Worm (Caenorhabditis elegans): ENCODE measurements around the gene mltn-10.

The mltn-10 gene

DNA sequence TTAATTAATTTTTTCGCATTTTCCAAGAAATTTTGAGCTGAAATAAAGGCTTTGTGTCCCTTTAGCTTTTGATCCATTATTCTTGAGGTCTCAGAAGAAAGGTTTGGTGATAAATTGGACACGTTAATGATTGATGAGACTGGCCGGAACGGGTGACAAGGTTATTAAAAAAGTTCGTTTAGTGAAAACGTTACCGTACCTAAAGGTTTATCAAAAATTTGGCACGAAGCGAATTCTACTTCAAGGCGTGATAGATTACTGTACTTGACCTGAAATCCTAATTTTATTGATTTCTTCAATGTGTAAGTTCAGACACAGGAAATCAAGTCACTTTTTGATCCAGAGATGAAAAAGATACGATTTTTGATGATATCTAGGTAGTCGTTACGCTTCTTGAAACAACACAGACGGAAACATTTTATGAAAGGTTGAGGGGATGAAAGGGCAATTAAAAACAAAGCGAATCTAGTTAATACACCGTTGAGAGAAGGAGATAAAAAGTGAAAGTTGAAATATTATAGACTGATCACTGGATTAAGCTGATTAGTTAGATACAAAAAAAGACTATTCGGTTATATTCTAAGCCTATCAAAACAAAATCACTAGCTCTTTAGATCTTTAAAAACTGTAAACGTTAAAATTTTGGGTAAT, 12.2 kb upstream of the mltn-10 start (continued):
- TF ChIP-seq tbx-2 (tag; optimal IDR thresholded peaks at IDR 0.05) (no peak), elt-2 (tag; optimal IDR thresholded peaks at IDR 0.05) (peak; percentile 15)

DNA sequence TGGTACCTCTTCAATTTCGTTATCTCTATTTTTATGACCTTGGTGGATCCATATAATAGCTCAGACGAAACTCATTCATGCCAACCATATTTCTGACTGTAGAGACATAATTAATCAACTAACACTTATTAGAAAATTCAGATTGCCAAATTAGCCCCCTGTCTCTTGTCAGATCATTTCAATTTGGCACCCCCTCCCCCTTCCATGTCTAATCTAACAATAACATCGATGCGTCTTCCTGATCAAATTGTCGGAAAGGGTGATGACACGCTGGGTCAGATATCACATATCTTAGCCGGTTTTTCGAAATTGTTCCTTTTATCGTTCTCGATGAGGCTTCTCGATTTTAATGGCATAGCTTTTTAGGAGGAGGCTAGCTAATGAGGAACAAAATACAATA, 11.6 kb upstream of the mltn-10 start:
- TF ChIP-seq sea-2 (GFP tag; optimal IDR thresholded peaks at IDR 0.05) (no peak), ceh-28 (tag; optimal IDR thresholded peaks at IDR 0.05) (no peak), pqm-1 (tag; optimal IDR thresholded peaks at IDR 0.05) (no peak), ama-1 (optimal IDR thresholded peaks at IDR 0.05) (peak; percentile 45)

DNA sequence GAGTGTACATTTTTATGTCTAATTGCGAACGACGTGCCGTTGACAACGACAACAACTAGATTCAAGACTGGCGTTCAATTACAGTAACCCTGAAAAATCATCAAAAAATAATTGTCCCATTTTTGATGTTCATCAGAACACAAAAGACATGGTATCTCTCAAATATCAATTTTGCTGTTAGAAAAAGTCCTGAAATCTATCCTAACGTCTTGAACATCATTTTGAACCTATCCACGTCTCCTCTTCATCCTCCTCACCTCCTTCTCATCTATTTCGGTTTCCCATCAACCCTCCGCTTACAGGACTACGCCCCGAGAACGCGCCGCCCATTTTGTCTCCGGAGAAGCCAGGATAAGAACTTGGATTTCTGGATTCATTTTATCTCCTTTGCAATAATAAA, 7.1 kb upstream of the mltn-10 start, which contains the start of gene mltn-9:
TSS of gene mltn-9 (plus strand) at position 301 of the 400 bp plus-strand sequence.
- TF ChIP-seq pqm-1 (tag; optimal IDR thresholded peaks at IDR 0.05), result no peak
- TF ChIP-seq ZK546.5 (tag; optimal IDR thresholded peaks at IDR 0.05), result no peak
- TF ChIP-seq daf-12 (tag; optimal IDR thresholded peaks at IDR 0.05), result no peak
- TF ChIP-seq fos-1 (tag; optimal IDR thresholded peaks at IDR 0.05), result no peak
- no peak for TF ChIP-seq nhr-77 (tag; optimal IDR thresholded peaks at IDR 0.05)
- TF ChIP-seq nhr-76 (tag; optimal IDR thresholded peaks at IDR 0.05), result no peak
- TF ChIP-seq zag-1 (tag; optimal IDR thresholded peaks at IDR 0.05), result no peak

DNA sequence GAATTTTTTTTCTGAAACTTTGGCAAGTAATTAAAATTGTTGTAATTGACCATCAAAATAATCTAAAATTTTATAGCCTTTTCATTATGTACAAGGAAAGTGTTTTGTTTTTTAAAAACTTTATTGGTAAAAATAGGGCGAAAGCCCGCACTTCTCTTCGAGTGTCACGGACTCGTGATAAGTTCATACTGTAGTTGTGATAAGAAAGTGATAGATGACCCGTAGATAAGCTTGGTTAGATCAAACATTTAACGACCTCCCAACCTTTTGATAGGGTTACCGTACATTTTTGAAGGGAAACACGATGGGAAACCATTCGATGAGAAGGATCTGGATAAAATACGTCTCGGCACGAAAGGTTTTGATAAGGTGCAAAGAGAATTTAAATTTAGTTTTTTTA, 6.5 kb upstream of the mltn-10 start:
- peak; percentile 21 for TF ChIP-seq nhr-43 (tag; optimal IDR thresholded peaks at IDR 0.05; ENCODE audit: poor library complexity, severe bottlenecking)
- TF ChIP-seq nhr-23 (tag; optimal IDR thresholded peaks at IDR 0.05), result peak; percentile 57
- TF ChIP-seq egl-5 (tag; optimal IDR thresholded peaks at IDR 0.05), result no peak
- TF ChIP-seq nhr-28 (tag; optimal IDR thresholded peaks at IDR 0.05), result no peak
- TF ChIP-seq nhr-237 (tag; optimal IDR thresholded peaks at IDR 0.05), result no peak
- TF ChIP-seq elt-2 (tag; optimal IDR thresholded peaks at IDR 0.05), result peak; percentile 28
- peak in 1 of 3 experiments; percentile 64 for TF ChIP-seq elt-3 (tag; optimal IDR thresholded peaks at IDR 0.05)

DNA sequence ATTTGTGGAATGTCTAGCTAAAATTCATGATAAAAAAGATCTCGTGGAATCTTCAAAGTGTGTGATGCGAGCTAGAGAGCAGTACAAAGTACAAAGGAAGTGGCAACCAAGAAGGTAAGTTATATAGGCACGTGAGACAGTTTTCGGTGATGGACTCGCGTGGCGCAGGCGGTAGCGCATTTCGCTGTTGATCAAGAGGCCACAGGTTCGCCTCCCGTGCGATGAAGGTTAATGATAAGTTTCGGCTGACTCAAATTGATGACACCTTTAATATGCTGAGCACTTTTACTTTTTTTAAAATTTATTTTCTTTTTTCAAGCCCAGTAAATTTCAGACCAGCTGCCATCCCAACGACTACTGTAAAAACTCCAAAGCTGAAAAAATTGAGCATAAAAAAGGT, 5.9 kb upstream of the mltn-10 start:
- TF ChIP-seq ceh-28 (tag; optimal IDR thresholded peaks at IDR 0.05) (no peak), ztf-4 (tag; optimal IDR thresholded peaks at IDR 0.05) (no peak), sea-2 (GFP tag; optimal IDR thresholded peaks at IDR 0.05) (no peak), elt-1 (tag; optimal IDR thresholded peaks at IDR 0.05) (no peak), nhr-25 (tag; optimal IDR thresholded peaks at IDR 0.05) (peak; percentile 19), nhr-43 (tag; optimal IDR thresholded peaks at IDR 0.05; ENCODE audit: poor library complexity, severe bottlenecking) (peak; percentile 11), lin-39 (tag; optimal IDR thresholded peaks at IDR 0.05) (no peak), nhr-77 (tag; optimal IDR thresholded peaks at IDR 0.05) (peak; percentile 10), ztf-11 (tag; optimal IDR thresholded peaks at IDR 0.05) (no peak), ama-1 (optimal IDR thresholded peaks at IDR 0.05) (peak; percentile 30), nfya-1 (tag; optimal IDR thresholded peaks at IDR 0.05; ENCODE audit: insufficient read depth) (peak; percentile 4), tbx-2 (tag; optimal IDR thresholded peaks at IDR 0.05) (no peak), unc-62 (GFP tag; optimal IDR thresholded peaks at IDR 0.05) (no peak), lsy-12 (tag; optimal IDR thresholded peaks at IDR 0.05) (peak; percentile 48), eor-1 (tag; optimal IDR thresholded peaks at IDR 0.05) (no peak), hmg-11 (tag; optimal IDR thresholded peaks at IDR 0.05) (no peak), fos-1 (tag; optimal IDR thresholded peaks at IDR 0.05) (no peak), fkh-10 (GFP tag; optimal IDR thresholded peaks at IDR 0.05) (no peak), pqm-1 (tag; optimal IDR thresholded peaks at IDR 0.05) (no peak), nhr-67 (tag; optimal IDR thresholded peaks at IDR 0.05) (no peak), nhr-11 (tag; optimal IDR thresholded peaks at IDR 0.05) (no peak), aly-2 (tag; optimal IDR thresholded peaks at IDR 0.05) (no peak), elt-3 (tag; optimal IDR thresholded peaks at IDR 0.05) (no peak)

DNA sequence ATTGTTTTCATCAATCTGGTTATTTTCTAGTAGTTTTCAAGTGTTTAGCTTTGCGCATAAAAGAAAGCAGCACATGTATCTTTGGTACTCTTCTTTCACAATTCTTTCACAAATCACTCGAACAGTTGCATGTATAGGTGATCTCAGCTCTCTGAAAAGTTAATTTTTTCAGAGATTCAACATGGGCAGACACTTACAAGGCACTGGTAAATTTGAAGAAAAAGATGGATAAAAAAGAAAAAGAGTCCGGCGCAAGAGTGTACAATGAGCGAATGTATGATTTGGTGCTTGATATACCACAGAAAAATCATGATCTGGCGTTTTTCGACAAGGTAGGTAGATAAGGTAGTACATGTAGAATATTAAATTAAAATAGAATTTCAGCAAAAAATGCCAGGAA, 4.7 kb upstream of the mltn-10 start:
- TF ChIP-seq elt-1 (tag; optimal IDR thresholded peaks at IDR 0.05) (no peak), skn-1 (tag; optimal IDR thresholded peaks at IDR 0.05) (no peak), lsy-12 (tag; optimal IDR thresholded peaks at IDR 0.05) (no peak), ceh-28 (tag; optimal IDR thresholded peaks at IDR 0.05) (no peak), ZK546.5 (tag; optimal IDR thresholded peaks at IDR 0.05) (no peak), nhr-25 (tag; optimal IDR thresholded peaks at IDR 0.05) (no peak)

All from whole organism, L3 larva.